Worm (Caenorhabditis elegans) whole organism, L1 larva: ENCODE measurements around the gene F21D9.1.

Experiments
- egl-27 ChIP-seq, 2 experiments: fragments of 150-350 bp in 1 of 2; sonication (generic microtip); optimal IDR thresholded peaks; 3 replicates each; lab custom pipeline; 2017 to 2018; ENCODE audit warnings: missing biosample characterization in 2 of 2, missing genetic modification characterization in 2 of 2, missing genetic modification reagents in 2 of 2
- snpc-4 ChIP-seq: fragments of 150-350 bp; optimal IDR thresholded peaks from 2 replicates; lab custom pipeline; 2014; ENCODE audit warnings: missing biosample characterization, missing genetic modification characterization
- zag-1 ChIP-seq: fragments of 150-350 bp; optimal IDR thresholded peaks from 2 replicates; lab custom pipeline; 2014; ENCODE audit warnings: missing biosample characterization, missing genetic modification characterization

DNA sequence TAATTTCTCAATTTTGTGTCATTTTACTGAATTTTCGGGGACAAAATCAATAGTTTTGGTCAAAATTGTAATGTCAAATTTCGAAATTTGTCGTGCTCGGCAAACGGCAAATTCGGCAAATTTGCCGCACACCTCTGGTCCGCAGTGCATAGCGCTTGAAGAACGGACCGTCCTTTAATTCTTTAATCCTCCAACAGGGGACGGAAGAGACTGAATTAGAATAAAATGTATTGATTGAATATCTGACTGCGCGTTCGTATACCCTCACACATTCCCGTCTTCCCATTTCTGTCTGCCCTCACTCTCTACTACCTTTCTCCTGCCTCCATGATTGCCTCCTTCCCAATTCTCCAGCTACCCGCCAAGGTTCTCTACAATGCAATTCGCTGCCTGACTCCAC, 35.0 kb downstream of the F21D9.1 start, which contains the start of gene F55C9.14:
- TF ChIP-seq egl-27 (tag; optimal IDR thresholded peaks at IDR 0.05; lab: Kevin White, UChicago) (no peak), zag-1 (no peak), snpc-4 (tag; lab: Kevin White, UChicago) (no peak)
